Fruit fly (Drosophila melanogaster): ENCODE results near the gene Drak.

Gene Drak

DNA sequence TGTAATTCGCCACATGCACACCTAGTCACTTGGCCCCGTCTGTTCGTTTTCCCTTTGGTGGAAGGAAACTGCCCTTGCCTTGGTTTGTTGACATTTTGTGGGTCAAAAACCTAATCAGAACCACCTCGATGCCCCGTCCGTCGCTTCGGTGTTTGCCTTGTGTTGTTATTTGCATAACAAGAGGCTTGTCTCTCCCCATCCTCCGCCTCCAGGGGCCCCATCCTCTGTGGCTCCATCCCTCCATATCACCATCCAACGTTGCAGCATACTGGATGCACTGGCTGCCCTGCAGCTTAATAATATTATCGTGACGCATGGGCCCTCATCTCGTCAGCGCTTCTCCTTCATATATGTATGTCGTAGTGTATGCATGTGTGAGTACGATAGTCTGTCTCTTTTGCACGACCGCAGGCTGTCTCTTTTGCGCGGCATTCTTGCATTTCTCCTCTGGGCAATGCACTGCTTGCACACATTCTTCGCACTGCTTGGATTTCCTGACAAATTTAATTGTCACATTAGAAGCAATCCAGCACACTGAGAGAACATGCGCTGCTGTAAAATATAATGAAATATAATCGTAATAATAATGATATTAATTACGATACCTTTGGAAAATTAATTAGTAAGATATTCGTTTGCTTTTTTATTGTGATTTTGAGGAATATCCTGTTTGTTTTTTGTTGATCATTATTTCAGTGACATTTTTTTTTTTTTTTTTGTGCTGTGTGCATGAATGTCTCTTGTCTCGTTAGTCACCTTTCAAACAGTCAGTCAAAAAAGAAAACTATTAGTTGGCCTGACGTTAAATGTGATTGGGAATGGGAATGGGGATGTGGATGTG lies 51.4 kb downstream of the Drak start (continued):
- TF ChIP-seq Oli (tag; optimal IDR thresholded peaks at IDR 0.05) (no peak), zfh2 (GFP tag; optimal IDR thresholded peaks at IDR 0.05) (no peak), chif (GFP tag; optimal IDR thresholded peaks at IDR 0.05) (no peak), bab2 (GFP tag; optimal IDR thresholded peaks at IDR 0.05) (no peak), nom (GFP tag; optimal IDR thresholded peaks at IDR 0.05) (peak; percentile 35), zen2 (GFP tag; IDR thresholded peaks at IDR 0.05; ENCODE audit: partially characterized antibody) (no peak), Ptx1 (GFP tag; IDR thresholded peaks at IDR 0.05) (no peak), CG31365 (tag; optimal IDR thresholded peaks at IDR 0.05) (peak; percentile 93), ssp (GFP tag; IDR thresholded peaks at IDR 0.05) (no peak), CG32772 (GFP tag; IDR thresholded peaks at IDR 0.05) (0 out of 2 replicates have a peak, but pooled peaks have one; percentile 8), D19A (tag; optimal IDR thresholded peaks at IDR 0.05) (peak; percentile 28), CG10209 (GFP tag; optimal IDR thresholded peaks at IDR 0.05) (no peak), CG13894 (tag; optimal IDR thresholded peaks at IDR 0.05) (no peak), Ets97D (GFP tag; optimal IDR thresholded peaks at IDR 0.05) (no peak), CG16815 (GFP tag; optimal IDR thresholded peaks at IDR 0.05) (peak; percentile 3), Hey (tag; optimal IDR thresholded peaks at IDR 0.05) (no peak), emc (GFP tag; optimal IDR thresholded peaks at IDR 0.05) (no peak), CG30403 (GFP tag; optimal IDR thresholded peaks at IDR 0.05) (peak; percentile 5), Xrp1 (GFP tag; IDR thresholded peaks at IDR 0.05) (peak; percentile 53), ro (GFP tag; IDR thresholded peaks at IDR 0.05) (no peak), nerfin-1 (tag; optimal IDR thresholded peaks at IDR 0.05) (no peak), CG9932 (GFP tag; IDR thresholded peaks at IDR 0.05) (no peak), CG11085 (GFP tag; IDR thresholded peaks at IDR 0.05) (no peak), CG4617 (GFP tag; optimal IDR thresholded peaks at IDR 0.05; ENCODE audit: borderline replicate concordance) (no peak), dysf (GFP tag; IDR thresholded peaks at IDR 0.05) (0 out of 3 replicates have a peak, but pooled peaks have one; percentile 24), E2f2 (GFP tag; IDR thresholded peaks at IDR 0.05) (no peak), CG7928 (GFP tag; optimal IDR thresholded peaks at IDR 0.05) (no peak), CG1602 (GFP tag; optimal IDR thresholded peaks at IDR 0.05) (no peak), gcm (GFP tag; optimal IDR thresholded peaks at IDR 0.05) (peak; percentile 35), sd (tag; optimal IDR thresholded peaks at IDR 0.05) (peak; percentile 44), CG7357 (GFP tag; IDR thresholded peaks at IDR 0.05) (no peak), CG3407 (GFP tag; optimal IDR thresholded peaks at IDR 0.05) (no peak), Dip3 (GFP tag; optimal IDR thresholded peaks at IDR 0.05) (no peak), mld (GFP tag; IDR thresholded peaks at IDR 0.05; ENCODE audit: partially characterized antibody) (no peak), Hmx (GFP tag; optimal IDR thresholded peaks at IDR 0.05) (no peak), CG6813 (GFP tag; optimal IDR thresholded peaks at IDR 0.05) (peak; percentile 13), row (GFP tag; IDR thresholded peaks at IDR 0.05) (peak; percentile 51; the same call in 2 of the 3 replicates), pzg (GFP tag; optimal IDR thresholded peaks at IDR 0.05) (no peak)

dm6 chrX:11544951-11545426 lies 52.1 kb downstream of the Drak start:
- peak; percentile 7; the same call in 1 of the 2 replicates for TF ChIP-seq Drgx (GFP tag; IDR thresholded peaks at IDR 0.05)
- no peak for TF ChIP-seq CG5180 (GFP tag; optimal IDR thresholded peaks at IDR 0.05)
- no peak for TF ChIP-seq z (GFP tag; IDR thresholded peaks at IDR 0.05)
- TF ChIP-seq bsh (GFP tag; optimal IDR thresholded peaks at IDR 0.05) = peak in 1 of 2 experiments; percentile 56
- TF ChIP-seq tll (GFP tag; optimal IDR thresholded peaks at IDR 0.05) = no peak

Measured in whole organism, embryonic.